Worm (Caenorhabditis elegans) whole organism, L3 larva: ENCODE data around the gene R10D12.8.

ENCODE experiments used
- ceh-16 ChIP-seq: sonication (generic microtip); optimal IDR thresholded peaks from 2 replicates; lab custom pipeline; 2017; ENCODE audit warnings: missing biosample characterization, missing genetic modification characterization
- egl-27 ChIP-seq: sonication (generic microtip); optimal IDR thresholded peaks from 4 replicates; lab custom pipeline; 2017; ENCODE audit warnings: missing biosample characterization, missing genetic modification reagents, missing genetic modification characterization
- snpc-4 ChIP-seq: fragments of 150-350 bp; optimal IDR thresholded peaks from 2 replicates; lab custom pipeline; 2014; ENCODE audit warnings: missing biosample characterization, missing genetic modification characterization

DNA sequence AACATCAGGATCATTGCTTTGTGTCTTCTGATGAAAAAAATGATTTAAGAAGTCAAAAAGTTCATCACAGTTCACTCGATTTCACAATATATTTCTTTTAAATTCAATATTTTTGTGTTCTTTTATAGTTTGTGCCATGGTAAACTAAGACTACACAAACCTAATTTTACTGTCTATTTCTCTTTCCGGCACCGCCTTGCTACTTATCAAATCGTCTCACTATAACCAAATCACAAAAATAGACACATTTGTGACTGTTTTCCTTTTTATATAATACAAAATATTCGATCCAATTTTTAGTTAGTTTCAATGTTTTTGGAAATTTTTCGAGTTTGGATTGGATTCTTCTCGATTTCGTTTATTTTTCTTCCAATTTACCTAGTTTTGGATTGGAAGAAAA lies 965 bp upstream of the R10D12.8 start, which contains the start of gene swt-6:
- TF ChIP-seq snpc-4 (tag; lab: Kevin White, UChicago) (no peak), egl-27 (tag; lab: Kevin White, UChicago) (no peak), ceh-16 (tag; lab: Kevin White, UChicago) (no peak)
